Fruit fly (Drosophila melanogaster): Measurements from ENCODE around the gene CG43149.
A peak's percentile ranks its signal among the peaks of the same experiment; 100 is the strongest.

Gene CG43149

dm6 chr3L:94062-94461 lies 39.5 kb upstream of the CG43149 start (continued):
- TF ChIP-seq CG5245 (GFP tag; optimal IDR thresholded peaks at IDR 0.05): no peak
- no peak for TF ChIP-seq E2f1 (GFP tag; IDR thresholded peaks at IDR 0.05)
- TF ChIP-seq CG12391 (tag; optimal IDR thresholded peaks at IDR 0.05): peak; percentile 24
- peak; percentile 8 for TF ChIP-seq tap (tag; optimal IDR thresholded peaks at IDR 0.05)
- no peak for TF ChIP-seq CrebB (tag; optimal IDR thresholded peaks at IDR 0.05)
- no peak for TF ChIP-seq CG14050 (GFP tag; IDR thresholded peaks at IDR 0.05)
- TF ChIP-seq zf30C (GFP tag; optimal IDR thresholded peaks at IDR 0.05): no peak
- TF ChIP-seq zfh1 (GFP tag; IDR thresholded peaks at IDR 0.05): no peak; the same call in 2 of the 3 replicates
- no peak for TF ChIP-seq ewg (GFP tag; optimal IDR thresholded peaks at IDR 0.05)
- peak; percentile 5 for TF ChIP-seq phol (tag; optimal IDR thresholded peaks at IDR 0.05)
- TF ChIP-seq CG15696 (tag; optimal IDR thresholded peaks at IDR 0.05): no peak
- TF ChIP-seq CG7745 (tag; optimal IDR thresholded peaks at IDR 0.05): no peak
- TF ChIP-seq dysf (GFP tag; IDR thresholded peaks at IDR 0.05): peak; percentile 71; the same call in 2 of the 3 replicates
- no peak for TF ChIP-seq sim (GFP tag; IDR thresholded peaks at IDR 0.05)
- peak; percentile 33 for TF ChIP-seq CG18262 (tag; optimal IDR thresholded peaks at IDR 0.05)
- TF ChIP-seq CG10209 (GFP tag; optimal IDR thresholded peaks at IDR 0.05): peak; percentile 31
- no peak for TF ChIP-seq Rx (GFP tag; IDR thresholded peaks at IDR 0.05)
- TF ChIP-seq hkb (optimal IDR thresholded peaks at IDR 0.05): no peak
- peak; percentile 57 for TF ChIP-seq hkb (GFP tag; IDR thresholded peaks at IDR 0.05)
- TF ChIP-seq ind (GFP tag; optimal IDR thresholded peaks at IDR 0.05): peak; percentile 55
- no peak for TF ChIP-seq Hand (GFP tag; optimal IDR thresholded peaks at IDR 0.05)
- peak; percentile 57 for TF ChIP-seq Sox102F (GFP tag; optimal IDR thresholded peaks at IDR 0.05)
- peak; percentile 36 for TF ChIP-seq CG13123 (GFP tag; optimal IDR thresholded peaks at IDR 0.05)
- TF ChIP-seq mam (GFP tag; optimal IDR thresholded peaks at IDR 0.05): peak; percentile 21
- peak; percentile 51 for TF ChIP-seq CG12769 (tag; optimal IDR thresholded peaks at IDR 0.05)
- TF ChIP-seq Trl (optimal IDR thresholded peaks at IDR 0.05): no peak
- peak; percentile 35 for TF ChIP-seq Trl (GFP tag; optimal IDR thresholded peaks at IDR 0.05)
- 0 out of 2 replicates have a peak, but pooled peaks have one; percentile 25 for TF ChIP-seq wor (GFP tag; IDR thresholded peaks at IDR 0.05)
- TF ChIP-seq vvl (GFP tag; IDR thresholded peaks at IDR 0.05): peak; percentile 63
- peak; percentile 69; the same call in 2 of the 3 replicates for TF ChIP-seq ci (GFP tag; IDR thresholded peaks at IDR 0.05)
- TF ChIP-seq CG11504 (tag; optimal IDR thresholded peaks at IDR 0.05): peak; percentile 55
- peak; percentile 41 for TF ChIP-seq Oli (tag; optimal IDR thresholded peaks at IDR 0.05)
- peak; percentile 72 for TF ChIP-seq cwo (GFP tag; optimal IDR thresholded peaks at IDR 0.05)
- no peak for TF ChIP-seq Dll (GFP tag; IDR thresholded peaks at IDR 0.05; ENCODE audit: partially characterized antibody)
- peak in 1 of 2 experiments; percentile 30 for TF ChIP-seq eve (GFP tag; optimal IDR thresholded peaks at IDR 0.05)
- peak; percentile 32 for TF ChIP-seq jumu (GFP tag; optimal IDR thresholded peaks at IDR 0.05)
- no peak for TF ChIP-seq Jarid2 (GFP tag; optimal IDR thresholded peaks at IDR 0.05)
- peak; percentile 17 for TF ChIP-seq nmo (GFP tag; optimal IDR thresholded peaks at IDR 0.05)
- TF ChIP-seq Xrp1 (GFP tag; IDR thresholded peaks at IDR 0.05): peak; percentile 61; the same call in 1 of the 2 replicates
- TF ChIP-seq Bdp1 (GFP tag; optimal IDR thresholded peaks at IDR 0.05): peak; percentile 35
- 0 out of 3 replicates have a peak, but pooled peaks have one; percentile 14 for TF ChIP-seq CG11093 (GFP tag; IDR thresholded peaks at IDR 0.05)
- TF ChIP-seq HHEX (GFP tag; optimal IDR thresholded peaks at IDR 0.05): peak; percentile 9
- peak; percentile 26 for TF ChIP-seq CG1233 (GFP tag; optimal IDR thresholded peaks at IDR 0.05)
- TF ChIP-seq pum (GFP tag; optimal IDR thresholded peaks at IDR 0.05): peak; percentile 35
- peak; percentile 23 for TF ChIP-seq Fer3 (tag; optimal IDR thresholded peaks at IDR 0.05)
- peak; percentile 8 for TF ChIP-seq CG9727 (GFP tag; optimal IDR thresholded peaks at IDR 0.05)
- no peak for TF ChIP-seq crol (GFP tag; IDR thresholded peaks at IDR 0.05)
- TF ChIP-seq CG17829 (tag; optimal IDR thresholded peaks at IDR 0.05): peak; percentile 17
- TF ChIP-seq CG12744 (GFP tag; optimal IDR thresholded peaks at IDR 0.05): no peak
- TF ChIP-seq CG13424 (tag; optimal IDR thresholded peaks at IDR 0.05): peak; percentile 18
- TF ChIP-seq gcm2 (GFP tag; optimal IDR thresholded peaks at IDR 0.05): no peak
